Fruit fly (Drosophila melanogaster): Measurements from ENCODE around the gene CG17075.
A peak's percentile ranks its signal among the peaks of the same experiment; 100 is the strongest.

CG17075 gene

dm6 chr2L:243819-244218, 23.5 kb downstream of the CG17075 start (continued):
- TF ChIP-seq peb (GFP tag; IDR thresholded peaks at IDR 0.05), result no peak
- TF ChIP-seq Xrp1 (GFP tag; IDR thresholded peaks at IDR 0.05), result no peak
- TF ChIP-seq cwo (GFP tag; optimal IDR thresholded peaks at IDR 0.05), result peak; percentile 42
- TF ChIP-seq corto (GFP tag; optimal IDR thresholded peaks at IDR 0.05), result no peak
- TF ChIP-seq fd96Cb (tag; optimal IDR thresholded peaks at IDR 0.05), result peak; percentile 11
- peak; percentile 30 for TF ChIP-seq Nf-YB (GFP tag; optimal IDR thresholded peaks at IDR 0.05)
- peak; percentile 24 for TF ChIP-seq CG17385 (GFP tag; optimal IDR thresholded peaks at IDR 0.05)
- no peak for TF ChIP-seq CG4617 (GFP tag; optimal IDR thresholded peaks at IDR 0.05; ENCODE audit: borderline replicate concordance)
- TF ChIP-seq CG12391 (tag; optimal IDR thresholded peaks at IDR 0.05), result peak; percentile 28
- TF ChIP-seq cato (GFP tag; optimal IDR thresholded peaks at IDR 0.05; ENCODE audit: borderline replicate concordance), result no peak
- TF ChIP-seq Xbp1 (GFP tag; optimal IDR thresholded peaks at IDR 0.05), result peak; percentile 9
- TF ChIP-seq CG11695 (GFP tag; IDR thresholded peaks at IDR 0.05), result peak; percentile 35; the same call in 1 of the 3 replicates
- TF ChIP-seq CG3726 (GFP tag; IDR thresholded peaks at IDR 0.05), result no peak
- TF ChIP-seq jing (GFP tag; optimal IDR thresholded peaks at IDR 0.05), result no peak
- no peak for TF ChIP-seq kay (GFP tag; optimal IDR thresholded peaks at IDR 0.05)
- TF ChIP-seq yki (optimal IDR thresholded peaks at IDR 0.05), result no peak
- peak; percentile 21 for TF ChIP-seq Fer1 (GFP tag; optimal IDR thresholded peaks at IDR 0.05)
- peak; percentile 35; the same call in 1 of the 2 replicates for TF ChIP-seq ap (GFP tag; IDR thresholded peaks at IDR 0.05)
- TF ChIP-seq CG15514 (GFP tag; optimal IDR thresholded peaks at IDR 0.05), result peak; percentile 29
- peak; percentile 23 for TF ChIP-seq CG9727 (GFP tag; optimal IDR thresholded peaks at IDR 0.05)
- no peak for TF ChIP-seq Trl (optimal IDR thresholded peaks at IDR 0.05)
- TF ChIP-seq Trl (GFP tag; optimal IDR thresholded peaks at IDR 0.05), result no peak
- TF ChIP-seq C15 (GFP tag; IDR thresholded peaks at IDR 0.05), result no peak
- TF ChIP-seq CG18599 (GFP tag; optimal IDR thresholded peaks at IDR 0.05), result peak; percentile 67
- TF ChIP-seq Atf-2 (GFP tag; optimal IDR thresholded peaks at IDR 0.05), result no peak
- TF ChIP-seq lbe (GFP tag; optimal IDR thresholded peaks at IDR 0.05), result no peak
- TF ChIP-seq ssp (GFP tag; IDR thresholded peaks at IDR 0.05), result no peak
- peak in 1 of 2 experiments; percentile 8 for TF ChIP-seq Pdp1 (GFP tag; optimal IDR thresholded peaks at IDR 0.05)
- peak; percentile 54; the same call in 1 of the 2 replicates for TF ChIP-seq CG14441 (GFP tag; IDR thresholded peaks at IDR 0.05)
- 0 out of 2 replicates have a peak, but pooled peaks have one; percentile 33 for TF ChIP-seq CG14014 (GFP tag; IDR thresholded peaks at IDR 0.05)
- peak; percentile 34; the same call in 1 of the 2 replicates for TF ChIP-seq al (GFP tag; IDR thresholded peaks at IDR 0.05)
- no peak for TF ChIP-seq Bdp1 (GFP tag; optimal IDR thresholded peaks at IDR 0.05)
- peak; percentile 66 for TF ChIP-seq CG2120 (GFP tag; optimal IDR thresholded peaks at IDR 0.05)
- TF ChIP-seq dysf (GFP tag; IDR thresholded peaks at IDR 0.05), result peak; percentile 52; the same call in 2 of the 3 replicates
- peak; percentile 40 for TF ChIP-seq CG7556 (GFP tag; optimal IDR thresholded peaks at IDR 0.05)
- peak; percentile 24 for TF ChIP-seq CG9817 (tag; optimal IDR thresholded peaks at IDR 0.05)
- no peak for TF ChIP-seq ci (GFP tag; IDR thresholded peaks at IDR 0.05)
- no peak for TF ChIP-seq hkb (optimal IDR thresholded peaks at IDR 0.05)
- TF ChIP-seq hkb (GFP tag; IDR thresholded peaks at IDR 0.05), result peak; percentile 15; the same call in 1 of the 2 replicates
- peak; percentile 88 for TF ChIP-seq Nf-YC (tag; optimal IDR thresholded peaks at IDR 0.05)
- no peak for TF ChIP-seq Ets65A (GFP tag)
- TF ChIP-seq Ssrp (tag; optimal IDR thresholded peaks at IDR 0.05), result peak; percentile 6
- TF ChIP-seq slbo (GFP tag; IDR thresholded peaks at IDR 0.05), result peak; percentile 69
- TF ChIP-seq ttk (GFP tag; IDR thresholded peaks at IDR 0.05), result 0 out of 2 replicates have a peak, but pooled peaks have one; percentile 27
- peak; percentile 10 for TF ChIP-seq CG18476 (GFP tag; optimal IDR thresholded peaks at IDR 0.05)
- TF ChIP-seq Lim3 (GFP tag; IDR thresholded peaks at IDR 0.05), result no peak
- no peak for TF ChIP-seq gsb-n (tag; optimal IDR thresholded peaks at IDR 0.05)
- 0 out of 2 replicates have a peak, but pooled peaks have one; percentile 21 for TF ChIP-seq CG6272 (GFP tag; IDR thresholded peaks at IDR 0.05)
- peak; percentile 65 for TF ChIP-seq CG32532 (GFP tag; IDR thresholded peaks at IDR 0.05)
- no peak for TF ChIP-seq CG4820 (GFP tag; optimal IDR thresholded peaks at IDR 0.05)
- TF ChIP-seq MBD-R2 (GFP tag; IDR thresholded peaks at IDR 0.05), result peak; percentile 15; the same call in 1 of the 2 replicates
- TF ChIP-seq CG8924 (tag; optimal IDR thresholded peaks at IDR 0.05), result no peak
